Fruit fly (Drosophila melanogaster): ENCODE data around the gene Papst2.

The Papst2 gene

DNA sequence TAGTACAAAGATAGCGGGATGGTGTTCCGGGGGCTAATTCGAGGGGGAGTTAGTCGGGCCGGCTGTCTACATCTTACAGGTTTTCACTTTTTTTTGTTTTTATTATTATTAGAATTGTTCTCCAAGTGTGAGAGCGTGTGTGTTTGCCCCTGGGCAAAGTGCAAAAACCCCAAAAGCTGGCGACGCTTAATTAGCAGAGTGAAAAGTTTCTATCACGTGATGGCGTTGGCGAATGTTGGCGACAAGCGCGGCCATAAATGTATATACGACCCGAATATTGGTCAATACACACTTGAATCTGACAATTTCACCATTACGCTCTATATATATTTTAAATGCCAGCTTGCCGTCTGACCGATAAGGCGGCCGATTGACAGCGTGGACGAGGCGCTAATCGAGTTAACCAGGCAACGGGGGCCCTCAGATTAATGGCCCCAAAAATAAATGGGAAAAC lies 33.7 kb upstream of the Papst2 start (continued):
- TF ChIP-seq CG6689 (GFP tag; IDR thresholded peaks at IDR 0.05), result no peak
- no peak for TF ChIP-seq CG18262 (tag; optimal IDR thresholded peaks at IDR 0.05)
- TF ChIP-seq CG10366 (GFP tag; IDR thresholded peaks at IDR 0.05), result no peak
- TF ChIP-seq Awh (GFP tag; IDR thresholded peaks at IDR 0.05), result no peak
- peak; percentile 37; the same call in 1 of the 2 replicates for TF ChIP-seq CG9932 (GFP tag; IDR thresholded peaks at IDR 0.05)
- TF ChIP-seq gro (GFP tag; optimal IDR thresholded peaks at IDR 0.05), result no peak
- TF ChIP-seq NC2α (GFP tag; optimal IDR thresholded peaks at IDR 0.05), result no peak
- TF ChIP-seq slbo (GFP tag; IDR thresholded peaks at IDR 0.05), result 0 out of 2 replicates have a peak, but pooled peaks have one; percentile 15
- no peak for TF ChIP-seq ham (GFP tag; IDR thresholded peaks at IDR 0.05)
- TF ChIP-seq CG8944 (GFP tag; optimal IDR thresholded peaks at IDR 0.05), result no peak
- no peak for TF ChIP-seq Mad (GFP tag; optimal IDR thresholded peaks at IDR 0.05)
- TF ChIP-seq Bgb (GFP tag; IDR thresholded peaks at IDR 0.05; ENCODE audit: partially characterized antibody), result no peak
- TF ChIP-seq CG15269 (tag; optimal IDR thresholded peaks at IDR 0.05), result no peak
- TF ChIP-seq az2 (GFP tag; optimal IDR thresholded peaks at IDR 0.05), result no peak
- peak; percentile 32; the same call in 1 of the 2 replicates for TF ChIP-seq sens-2 (GFP tag; IDR thresholded peaks at IDR 0.05)
- TF ChIP-seq bsh (GFP tag; optimal IDR thresholded peaks at IDR 0.05), result no peak
- TF ChIP-seq Drgx (GFP tag; IDR thresholded peaks at IDR 0.05), result no peak
- no peak for TF ChIP-seq CG14050 (GFP tag; IDR thresholded peaks at IDR 0.05)
- peak; percentile 55; the same call in 1 of the 2 replicates for TF ChIP-seq CG32532 (GFP tag; IDR thresholded peaks at IDR 0.05)
- TF ChIP-seq CG17361 (GFP tag; IDR thresholded peaks at IDR 0.05), result no peak
- 0 out of 3 replicates have a peak, but pooled peaks have one; percentile 54 for TF ChIP-seq CG2199 (GFP tag; IDR thresholded peaks at IDR 0.05)
- no peak for TF ChIP-seq CG12391 (tag; optimal IDR thresholded peaks at IDR 0.05)
- TF ChIP-seq Lim3 (GFP tag; IDR thresholded peaks at IDR 0.05), result no peak
- no peak for TF ChIP-seq GATAe (GFP tag; conservative IDR thresholded peaks at IDR 0.05)
- no peak for TF ChIP-seq sisA (GFP tag; IDR thresholded peaks at IDR 0.05)
- peak; percentile 12; the same call in 1 of the 2 replicates for TF ChIP-seq sob (GFP tag; IDR thresholded peaks at IDR 0.05)
- TF ChIP-seq CG11093 (GFP tag; IDR thresholded peaks at IDR 0.05), result no peak
- no peak for TF ChIP-seq CG3407 (GFP tag; optimal IDR thresholded peaks at IDR 0.05)
- TF ChIP-seq sima (GFP tag; optimal IDR thresholded peaks at IDR 0.05), result no peak
- no peak for TF ChIP-seq CG1832 (GFP tag; optimal IDR thresholded peaks at IDR 0.05)
- TF ChIP-seq Rx (GFP tag; IDR thresholded peaks at IDR 0.05), result no peak
- no peak for TF ChIP-seq CG30403 (GFP tag; optimal IDR thresholded peaks at IDR 0.05)
- peak; percentile 84 for TF ChIP-seq exex (tag; optimal IDR thresholded peaks at IDR 0.05)
- no peak for TF ChIP-seq CG10267 (tag; optimal IDR thresholded peaks at IDR 0.05)
- peak; percentile 25 for TF ChIP-seq CG10543 (GFP tag; optimal IDR thresholded peaks at IDR 0.05)
- no peak for TF ChIP-seq kni (GFP tag; optimal IDR thresholded peaks at IDR 0.05)
- TF ChIP-seq lab (GFP tag; optimal IDR thresholded peaks at IDR 0.05), result peak; percentile 15
- no peak for TF ChIP-seq crp (GFP tag; optimal IDR thresholded peaks at IDR 0.05)
- TF ChIP-seq Ssrp (tag; optimal IDR thresholded peaks at IDR 0.05), result no peak
- no peak for TF ChIP-seq CG17359 (tag; optimal IDR thresholded peaks at IDR 0.05)
- no peak for TF ChIP-seq CG6254 (GFP tag; optimal IDR thresholded peaks at IDR 0.05)
- TF ChIP-seq Rfx (GFP tag; IDR thresholded peaks at IDR 0.05), result peak; percentile 26; the same call in 1 of the 2 replicates
- no peak for TF ChIP-seq CG3847 (GFP tag; IDR thresholded peaks at IDR 0.05)
- no peak for TF ChIP-seq CG13424 (tag; optimal IDR thresholded peaks at IDR 0.05)
- no peak for TF ChIP-seq CG18599 (GFP tag; optimal IDR thresholded peaks at IDR 0.05)
- TF ChIP-seq pzg (GFP tag; optimal IDR thresholded peaks at IDR 0.05), result no peak
- no peak for TF ChIP-seq Hr51 (GFP tag; optimal IDR thresholded peaks at IDR 0.05)
- TF ChIP-seq Dll (GFP tag; IDR thresholded peaks at IDR 0.05; ENCODE audit: partially characterized antibody), result 0 out of 4 replicates have a peak, but pooled peaks have one; percentile 21
- no peak for TF ChIP-seq chif (GFP tag; optimal IDR thresholded peaks at IDR 0.05)
- no peak for TF ChIP-seq Spps (tag; optimal IDR thresholded peaks at IDR 0.05)

All from whole organism, embryonic.